Worm (Caenorhabditis elegans): ENCODE measurements around the gene hira-1.

hira-1 gene

ce11 chrIII:5190671-5191174, at the start of gene hira-1:
Gene hira-1, plus strand, starts transcription at chrIII:5191124.
- TF ChIP-seq tbx-37 (GFP tag; conservative IDR thresholded peaks at IDR 0.05) (no peak), pes-1 (GFP tag; IDR thresholded peaks at IDR 0.05) (no peak), flt-1 (GFP tag; IDR thresholded peaks at IDR 0.05) (no peak), ama-1 (optimal IDR thresholded peaks at IDR 0.05) (no peak), sea-1 (GFP tag; conservative IDR thresholded peaks at IDR 0.05) (no peak), scrt-1 (GFP tag; IDR thresholded peaks at IDR 0.05) (no peak), F13C5.2 (tag; optimal IDR thresholded peaks at IDR 0.05) (no peak), ceh-13 (GFP tag; optimal IDR thresholded peaks at IDR 0.05) (no peak), hnd-1 (tag; optimal IDR thresholded peaks at IDR 0.05) (no peak), ets-7 (tag; optimal IDR thresholded peaks at IDR 0.05) (no peak), tbx-11 (GFP tag; IDR thresholded peaks at IDR 0.05) (no peak), ceh-36 (tag; optimal IDR thresholded peaks at IDR 0.05) (no peak), hmbx-1 (tag; optimal IDR thresholded peaks at IDR 0.05) (no peak), B0310.2 (tag; optimal IDR thresholded peaks at IDR 0.05) (no peak), aly-1 (tag; optimal IDR thresholded peaks at IDR 0.05) (no peak), hmg-4 (GFP tag; optimal IDR thresholded peaks at IDR 0.05) (no peak), tra-4 (tag; optimal IDR thresholded peaks at IDR 0.05) (no peak)

- TF ChIP-seq ceh-13 (GFP tag; optimal IDR thresholded peaks at IDR 0.05) (no peak), hnd-1 (tag; optimal IDR thresholded peaks at IDR 0.05) (no peak), hmbx-1 (tag; optimal IDR thresholded peaks at IDR 0.05) (no peak), tbx-37 (GFP tag; conservative IDR thresholded peaks at IDR 0.05) (no peak), hmg-4 (GFP tag; optimal IDR thresholded peaks at IDR 0.05) (no peak), scrt-1 (GFP tag; IDR thresholded peaks at IDR 0.05) (no peak), tra-4 (tag; optimal IDR thresholded peaks at IDR 0.05) (no peak), ama-1 (optimal IDR thresholded peaks at IDR 0.05) (no peak), F13C5.2 (tag; optimal IDR thresholded peaks at IDR 0.05) (no peak)
These were observed 49.0 kb upstream of the hira-1 start for ce11 chrIII:5141935-5142334.

ce11 chrIII:5143520-5143919, 47.4 kb upstream of the hira-1 start:
- TF ChIP-seq B0310.2 (tag; optimal IDR thresholded peaks at IDR 0.05) (no peak), tbx-11 (GFP tag; IDR thresholded peaks at IDR 0.05) (no peak), ceh-36 (tag; optimal IDR thresholded peaks at IDR 0.05) (no peak), aly-1 (tag; optimal IDR thresholded peaks at IDR 0.05) (no peak), hmg-4 (GFP tag; optimal IDR thresholded peaks at IDR 0.05) (no peak), tra-4 (tag; optimal IDR thresholded peaks at IDR 0.05) (no peak), ets-7 (tag; optimal IDR thresholded peaks at IDR 0.05) (no peak), pes-1 (GFP tag; IDR thresholded peaks at IDR 0.05) (no peak), ceh-13 (GFP tag; optimal IDR thresholded peaks at IDR 0.05) (no peak), F13C5.2 (tag; optimal IDR thresholded peaks at IDR 0.05) (no peak), hnd-1 (tag; optimal IDR thresholded peaks at IDR 0.05) (no peak), scrt-1 (GFP tag; IDR thresholded peaks at IDR 0.05) (no peak), hmbx-1 (tag; optimal IDR thresholded peaks at IDR 0.05) (no peak)

ce11 chrIII:5144169-5144568, 46.8 kb upstream of the hira-1 start:
- TF ChIP-seq ceh-36 (tag; optimal IDR thresholded peaks at IDR 0.05) (no peak), ama-1 (optimal IDR thresholded peaks at IDR 0.05) (no peak), tbx-11 (GFP tag; IDR thresholded peaks at IDR 0.05) (no peak), sea-1 (GFP tag; conservative IDR thresholded peaks at IDR 0.05) (no peak), hnd-1 (tag; optimal IDR thresholded peaks at IDR 0.05) (no peak), tra-4 (tag; optimal IDR thresholded peaks at IDR 0.05) (no peak), scrt-1 (GFP tag; IDR thresholded peaks at IDR 0.05) (no peak), hmbx-1 (tag; optimal IDR thresholded peaks at IDR 0.05) (no peak), flt-1 (GFP tag; IDR thresholded peaks at IDR 0.05) (no peak), B0310.2 (tag; optimal IDR thresholded peaks at IDR 0.05) (no peak), tbx-37 (GFP tag; conservative IDR thresholded peaks at IDR 0.05) (no peak), hmg-4 (GFP tag; optimal IDR thresholded peaks at IDR 0.05) (no peak), ets-7 (tag; optimal IDR thresholded peaks at IDR 0.05) (no peak), pes-1 (GFP tag; IDR thresholded peaks at IDR 0.05) (no peak), ceh-13 (GFP tag; optimal IDR thresholded peaks at IDR 0.05) (no peak), aly-1 (tag; optimal IDR thresholded peaks at IDR 0.05) (no peak), F13C5.2 (tag; optimal IDR thresholded peaks at IDR 0.05) (no peak)

ce11 chrIII:5145874-5146273, 45.0 kb upstream of the hira-1 start:
- TF ChIP-seq ama-1 (optimal IDR thresholded peaks at IDR 0.05) (no peak), scrt-1 (GFP tag; IDR thresholded peaks at IDR 0.05) (no peak), tra-4 (tag; optimal IDR thresholded peaks at IDR 0.05) (no peak), pes-1 (GFP tag; IDR thresholded peaks at IDR 0.05) (no peak), flt-1 (GFP tag; IDR thresholded peaks at IDR 0.05) (no peak), tbx-37 (GFP tag; conservative IDR thresholded peaks at IDR 0.05) (no peak), hnd-1 (tag; optimal IDR thresholded peaks at IDR 0.05) (no peak), F13C5.2 (tag; optimal IDR thresholded peaks at IDR 0.05) (no peak), ets-7 (tag; optimal IDR thresholded peaks at IDR 0.05) (no peak), sea-1 (GFP tag; conservative IDR thresholded peaks at IDR 0.05) (no peak), ceh-13 (GFP tag; optimal IDR thresholded peaks at IDR 0.05) (no peak), hmg-4 (GFP tag; optimal IDR thresholded peaks at IDR 0.05) (no peak)

- no peak for TF ChIP-seq ama-1 (optimal IDR thresholded peaks at IDR 0.05)
- TF ChIP-seq flt-1 (GFP tag; IDR thresholded peaks at IDR 0.05): no peak
- TF ChIP-seq hnd-1 (tag; optimal IDR thresholded peaks at IDR 0.05): no peak
- TF ChIP-seq scrt-1 (GFP tag; IDR thresholded peaks at IDR 0.05): no peak
- no peak for TF ChIP-seq hmg-4 (GFP tag; optimal IDR thresholded peaks at IDR 0.05)
These were observed 44.2 kb upstream of the hira-1 start for ce11 chrIII:5146749-5147148.

ce11 chrIII:5147445-5147844, 43.5 kb upstream of the hira-1 start:
- TF ChIP-seq hmbx-1 (tag; optimal IDR thresholded peaks at IDR 0.05) (no peak), B0310.2 (tag; optimal IDR thresholded peaks at IDR 0.05) (no peak), hnd-1 (tag; optimal IDR thresholded peaks at IDR 0.05) (no peak), flt-1 (GFP tag; IDR thresholded peaks at IDR 0.05) (no peak), tra-4 (tag; optimal IDR thresholded peaks at IDR 0.05) (no peak), tbx-11 (GFP tag; IDR thresholded peaks at IDR 0.05) (no peak)

ce11 chrIII:5149478-5149877, 41.4 kb upstream of the hira-1 start, which contains the start of gene Y54H5A.2:
Gene Y54H5A.2, minus strand, starts transcription at chrIII:5149578.
- no peak for TF ChIP-seq aly-1 (tag; optimal IDR thresholded peaks at IDR 0.05)
- no peak for TF ChIP-seq hmbx-1 (tag; optimal IDR thresholded peaks at IDR 0.05)
- no peak for TF ChIP-seq sea-1 (GFP tag; conservative IDR thresholded peaks at IDR 0.05)
- TF ChIP-seq scrt-1 (GFP tag; IDR thresholded peaks at IDR 0.05): no peak
- no peak for TF ChIP-seq ceh-13 (GFP tag; optimal IDR thresholded peaks at IDR 0.05)
- no peak for TF ChIP-seq hnd-1 (tag; optimal IDR thresholded peaks at IDR 0.05)
- no peak for TF ChIP-seq B0310.2 (tag; optimal IDR thresholded peaks at IDR 0.05)
- TF ChIP-seq ets-7 (tag; optimal IDR thresholded peaks at IDR 0.05): no peak
- TF ChIP-seq ama-1 (optimal IDR thresholded peaks at IDR 0.05): no peak
- TF ChIP-seq tbx-11 (GFP tag; IDR thresholded peaks at IDR 0.05): no peak
- no peak for TF ChIP-seq tbx-37 (GFP tag; conservative IDR thresholded peaks at IDR 0.05)
- no peak for TF ChIP-seq tra-4 (tag; optimal IDR thresholded peaks at IDR 0.05)
- no peak for TF ChIP-seq ceh-36 (tag; optimal IDR thresholded peaks at IDR 0.05)
- no peak for TF ChIP-seq hmg-4 (GFP tag; optimal IDR thresholded peaks at IDR 0.05)
- TF ChIP-seq F13C5.2 (tag; optimal IDR thresholded peaks at IDR 0.05): no peak
- no peak for TF ChIP-seq pes-1 (GFP tag; IDR thresholded peaks at IDR 0.05)
- TF ChIP-seq flt-1 (GFP tag; IDR thresholded peaks at IDR 0.05): no peak
